Worm (Caenorhabditis elegans) whole organism, late embryonic: ENCODE data around the gene F20D6.11.

ENCODE experiments used
- ama-1 ChIP-seq: fragments of 150-350 bp; optimal IDR thresholded peaks from 2 replicates; lab custom pipeline; 2014
- ceh-19 ChIP-seq: fragments of 200-800 bp; sonication (Bioruptor generic); optimal IDR thresholded peaks from 2 replicates; lab custom pipeline; 2018; ENCODE audit warnings: mild to moderate bottlenecking, missing genetic modification characterization, missing compliant biosample characterization
- ceh-22 ChIP-seq: sonication (generic microtip); optimal IDR thresholded peaks from 2 replicates; lab custom pipeline; 2017; ENCODE audit warnings: missing biosample characterization, missing genetic modification characterization

DNA sequence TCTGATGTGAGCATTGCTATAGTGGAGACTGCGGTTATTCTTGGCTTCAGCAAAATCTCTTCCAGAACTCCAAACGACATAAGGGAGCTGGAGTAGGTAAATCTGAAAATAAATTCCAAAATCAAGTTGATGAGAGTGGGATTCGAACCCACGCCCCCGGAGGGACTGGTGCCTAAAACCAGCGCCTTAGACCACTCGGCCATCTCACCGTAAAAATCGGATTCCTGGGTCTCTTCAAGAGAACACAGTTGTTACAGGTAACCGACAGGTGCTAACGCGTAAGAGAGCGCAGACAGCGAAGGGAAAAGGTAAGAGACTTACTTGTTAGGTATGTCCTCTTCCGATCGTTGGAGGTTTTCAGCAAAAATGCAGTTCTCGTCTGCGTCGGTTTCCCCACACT is 36.4 kb upstream of the F20D6.11 start:
- TF ChIP-seq ceh-22 (tag; lab: Kevin White, UChicago), result no peak
- no peak for TF ChIP-seq ama-1 (lab: Kevin White, UChicago)
- no peak for TF ChIP-seq ceh-19
